Fruit fly (Drosophila melanogaster) whole organism, pupa: ENCODE measurements around the gene kri.

Source experiments
- CG10348 ChIP-seq: fragments of 200-800 bp; sonication (Bioruptor generic); IDR thresholded peaks from 2 replicates; pipeline ENCODE4 v1.3.6; 2022; ENCODE audit warnings: missing biosample characterization, missing genetic modification characterization
- CG12605 ChIP-seq: fragments of 200-800 bp; sonication (Bioruptor generic); IDR thresholded peaks from 2 replicates; pipeline ENCODE4 v1.3.6; 2022; ENCODE audit warnings: missing biosample characterization, missing genetic modification characterization
- CG13204 ChIP-seq: fragments of 200-800 bp; sonication (Bioruptor generic); optimal IDR thresholded peaks from 2 replicates; lab custom pipeline; 2018; ENCODE audit warnings: missing biosample characterization, mild to moderate bottlenecking, missing genetic modification characterization, moderate library complexity
- CG15710 ChIP-seq: fragments of 200-800 bp; sonication (Bioruptor generic); optimal IDR thresholded peaks from 2 replicates; lab custom pipeline; 2018; ENCODE audit warnings: missing biosample characterization, mild to moderate bottlenecking, missing genetic modification characterization, moderate library complexity
- CG4496 ChIP-seq: fragments of 200-800 bp; sonication (Bioruptor generic); IDR thresholded peaks from 3 replicates; pipeline ENCODE4 v1.3.6; 2022; ENCODE audit warnings: missing biosample characterization, missing genetic modification characterization
- CG8159 ChIP-seq: fragments of 200-800 bp; sonication (Bioruptor generic); optimal IDR thresholded peaks from 3 replicates; lab custom pipeline; 2018; ENCODE audit warnings: missing biosample characterization, mild to moderate bottlenecking, missing genetic modification characterization, moderate library complexity
- CG8301 ChIP-seq: fragments of 200-800 bp; sonication (Bioruptor generic); optimal IDR thresholded peaks from 2 replicates; lab custom pipeline; 2018; ENCODE audit warnings: missing biosample characterization, mild to moderate bottlenecking, missing genetic modification characterization
- EcR ChIP-seq: fragments of 200-800 bp; sonication (Bioruptor generic); optimal IDR thresholded peaks from 3 replicates; lab custom pipeline; 2019; ENCODE audit warnings: missing biosample characterization, missing genetic modification characterization, mild to moderate bottlenecking, moderate library complexity, missing genetic modification reagents
- Pif1A ChIP-seq: fragments of 200-800 bp; sonication (Bioruptor generic); optimal IDR thresholded peaks from 3 replicates; lab custom pipeline; 2016; ENCODE audit warnings: missing biosample characterization, missing genetic modification characterization
- Pif1B ChIP-seq: fragments of 200-800 bp; sonication (Bioruptor generic); optimal IDR thresholded peaks from 3 replicates; lab custom pipeline; 2016; ENCODE audit warnings: missing biosample characterization, missing genetic modification characterization
- Snoo ChIP-seq: fragments of 200-800 bp; sonication (Bioruptor generic); optimal IDR thresholded peaks from 3 replicates; lab custom pipeline; 2017; ENCODE audit warnings: missing biosample characterization, mild to moderate bottlenecking, missing genetic modification characterization, inconsistent platforms
- fd96Ca ChIP-seq: fragments of 200-800 bp; sonication (Bioruptor generic); IDR thresholded peaks from 3 replicates; pipeline ENCODE4 v1.3.6; 2022; ENCODE audit warnings: missing biosample characterization, missing genetic modification characterization
- gl ChIP-seq: fragments of 200-800 bp; sonication (Bioruptor generic); optimal IDR thresholded peaks from 2 replicates; lab custom pipeline; 2018; ENCODE audit warnings: missing biosample characterization, mild to moderate bottlenecking, missing genetic modification characterization
- rn ChIP-seq: fragments of 200-800 bp; sonication (Bioruptor generic); IDR thresholded peaks from 2 replicates; pipeline ENCODE4 v1.3.6; 2022; ENCODE audit warnings: missing biosample characterization, missing genetic modification characterization

DNA sequence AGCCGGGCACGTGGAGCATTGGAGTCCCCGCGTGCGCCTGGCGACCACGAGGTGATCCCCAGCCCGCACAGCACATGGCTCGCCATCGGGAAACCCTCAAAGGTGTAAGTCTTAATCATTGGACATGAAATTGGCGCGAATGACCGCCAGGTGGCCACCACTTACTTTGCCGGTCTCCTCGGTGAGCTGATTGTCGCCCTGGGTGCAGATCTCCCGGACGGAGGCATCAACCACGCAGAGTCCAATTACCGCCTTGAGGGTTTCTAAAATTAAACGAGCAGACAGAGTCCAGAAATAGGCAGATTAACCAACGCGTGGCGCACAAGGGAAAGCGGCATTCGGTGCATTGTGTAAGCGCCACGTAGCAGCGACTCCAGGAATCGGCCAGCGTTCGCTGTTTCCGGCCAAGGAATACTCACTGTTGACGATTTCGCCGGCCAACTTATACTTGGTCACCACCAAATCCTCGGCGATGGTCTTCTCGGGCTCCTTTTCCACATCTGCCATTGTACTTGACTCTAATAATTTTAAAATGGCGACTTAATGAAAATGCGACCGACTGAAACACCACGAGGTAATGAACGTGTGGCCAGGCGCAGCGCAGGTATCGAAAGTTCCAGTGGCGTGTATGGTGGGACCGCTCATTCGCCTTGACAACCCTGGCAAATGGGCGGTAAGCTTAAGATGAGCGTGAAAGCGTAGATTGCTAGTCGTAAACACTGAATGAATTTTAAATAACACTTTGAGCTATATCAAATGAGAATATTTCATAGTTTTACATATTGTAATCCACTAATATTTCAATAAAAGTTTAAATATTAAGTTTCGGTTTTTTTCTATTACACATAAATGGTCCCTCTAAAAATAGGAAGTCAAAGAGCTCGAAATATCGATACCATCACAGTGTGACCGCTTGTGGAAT, 45.6 kb upstream of the kri start, which contains the start of gene CG10576:
- TF ChIP-seq CG4496 (no peak), Snoo (no peak), CG12605 (GFP tag; lab: Robert Waterston, UW) (no peak), CG8301 (no peak), Pif1A (no peak), EcR (no peak), CG15710 (tag; lab: Kevin White, UChicago) (no peak), fd96Ca (GFP tag; lab: Robert Waterston, UW) (no peak), rn (no peak), Pif1B (GFP tag; lab: Kevin White, UChicago) (no peak), CG8159 (no peak), CG10348 (GFP tag; lab: Robert Waterston, UW) (no peak), gl (tag; lab: Kevin White, UChicago) (no peak), CG13204 (no peak)
